Worm (Caenorhabditis elegans) whole organism, L4/young adult: ENCODE results near the gene C37C3.9.

Experiments used
- W03F9.2 ChIP-seq: fragments of 150-350 bp; optimal IDR thresholded peaks from 2 replicates; lab custom pipeline; 2014; ENCODE audit warnings: missing biosample characterization, missing genetic modification characterization
- dao-5 ChIP-seq: sonication (generic microtip); optimal IDR thresholded peaks from 2 replicates; lab custom pipeline; 2016; ENCODE audit warnings: missing genotype, missing genetic modification characterization, moderate library complexity, missing compliant biosample characterization
- him-1 ChIP-seq: sonication (generic microtip); optimal IDR thresholded peaks from 2 replicates; lab custom pipeline; 2016; ENCODE audit warnings: missing genotype, missing genetic modification reagents, missing genetic modification characterization, missing compliant biosample characterization

- TF ChIP-seq dao-5 (tag; lab: Kevin White, UChicago) (no peak), him-1 (tag; lab: Kevin White, UChicago) (no peak), W03F9.2 (tag; lab: Kevin White, UChicago) (no peak)
Measured at ce11 chrV:7814601-7815000, 39.9 kb downstream of the C37C3.9 start, which contains the start of gene ZK742.6.
